Worm (Caenorhabditis elegans): ENCODE data around the gene col-170.

- TF ChIP-seq pha-4 (tag; optimal IDR thresholded peaks at IDR 0.05) (no peak), tbx-2 (tag; optimal IDR thresholded peaks at IDR 0.05) (no peak), pqm-1 (tag; optimal IDR thresholded peaks at IDR 0.05) (no peak), ztf-4 (tag; optimal IDR thresholded peaks at IDR 0.05) (no peak), snpc-4 (tag; optimal IDR thresholded peaks at IDR 0.05) (no peak), fkh-10 (GFP tag; optimal IDR thresholded peaks at IDR 0.05) (no peak), nhr-11 (tag; optimal IDR thresholded peaks at IDR 0.05) (no peak), hmg-11 (tag; optimal IDR thresholded peaks at IDR 0.05) (no peak), skn-1 (tag; optimal IDR thresholded peaks at IDR 0.05) (no peak), R02D3.7 (tag; optimal IDR thresholded peaks at IDR 0.05) (no peak), nhr-12 (tag; optimal IDR thresholded peaks at IDR 0.05) (no peak), lin-39 (tag; optimal IDR thresholded peaks at IDR 0.05) (no peak), egl-27 (tag; optimal IDR thresholded peaks at IDR 0.05) (no peak), nhr-77 (tag; optimal IDR thresholded peaks at IDR 0.05) (no peak)
Measured at ce11 chrX:6328860-6329259, 2.6 kb upstream of the col-170 start, which contains the start of gene col-169.
